Worm (Caenorhabditis elegans): ENCODE data around the gene C14A4.9.

Gene C14A4.9

ce11 chrII:10556550-10557205, 42.5 kb upstream of the C14A4.9 start:
- no peak for TF ChIP-seq ztf-11 (tag; optimal IDR thresholded peaks at IDR 0.05)
- TF ChIP-seq nhr-76 (tag; optimal IDR thresholded peaks at IDR 0.05), result no peak
- no peak for TF ChIP-seq ZK546.5 (tag; optimal IDR thresholded peaks at IDR 0.05)
- peak; percentile 69 for TF ChIP-seq pha-4 (tag; optimal IDR thresholded peaks at IDR 0.05)
- TF ChIP-seq snpc-4 (tag; optimal IDR thresholded peaks at IDR 0.05), result no peak
- no peak for TF ChIP-seq elt-3 (tag; optimal IDR thresholded peaks at IDR 0.05)
- TF ChIP-seq fos-1 (tag; optimal IDR thresholded peaks at IDR 0.05), result no peak
- no peak for TF ChIP-seq fkh-2 (tag; optimal IDR thresholded peaks at IDR 0.05)
- TF ChIP-seq ama-1 (optimal IDR thresholded peaks at IDR 0.05), result peak; percentile 90
- TF ChIP-seq nhr-23 (tag; optimal IDR thresholded peaks at IDR 0.05), result no peak
- peak; percentile 2 for TF ChIP-seq pqm-1 (tag; optimal IDR thresholded peaks at IDR 0.05)
- peak; percentile 34 for TF ChIP-seq nfya-1 (tag; optimal IDR thresholded peaks at IDR 0.05; ENCODE audit: insufficient read depth)
- no peak for TF ChIP-seq tbx-2 (tag; optimal IDR thresholded peaks at IDR 0.05)
- no peak for TF ChIP-seq skn-1 (tag; optimal IDR thresholded peaks at IDR 0.05)
- TF ChIP-seq ztf-4 (tag; optimal IDR thresholded peaks at IDR 0.05), result no peak
- no peak for TF ChIP-seq nhr-67 (tag; optimal IDR thresholded peaks at IDR 0.05)

ce11 chrII:10557206-10557574, 41.9 kb upstream of the C14A4.9 start:
- TF ChIP-seq pqm-1 (tag; optimal IDR thresholded peaks at IDR 0.05) (peak; percentile 51), nhr-67 (tag; optimal IDR thresholded peaks at IDR 0.05) (no peak), ama-1 (optimal IDR thresholded peaks at IDR 0.05) (no peak), mml-1 (tag; optimal IDR thresholded peaks at IDR 0.05) (no peak), nhr-76 (tag; optimal IDR thresholded peaks at IDR 0.05) (no peak), fkh-2 (tag; optimal IDR thresholded peaks at IDR 0.05) (no peak), nhr-23 (tag; optimal IDR thresholded peaks at IDR 0.05) (peak; percentile 54), fkh-10 (GFP tag; optimal IDR thresholded peaks at IDR 0.05) (no peak), elt-1 (tag; optimal IDR thresholded peaks at IDR 0.05) (peak; percentile 17), nhr-43 (tag; optimal IDR thresholded peaks at IDR 0.05; ENCODE audit: poor library complexity, severe bottlenecking) (peak; percentile 89), ceh-9 (tag; optimal IDR thresholded peaks at IDR 0.05) (no peak), nhr-25 (tag; optimal IDR thresholded peaks at IDR 0.05) (peak; percentile 93), nhr-28 (tag; optimal IDR thresholded peaks at IDR 0.05) (no peak), ztf-4 (tag; optimal IDR thresholded peaks at IDR 0.05) (peak; percentile 54), egl-27 (tag; optimal IDR thresholded peaks at IDR 0.05) (no peak), ztf-11 (tag; optimal IDR thresholded peaks at IDR 0.05) (no peak), nhr-12 (tag; optimal IDR thresholded peaks at IDR 0.05) (no peak), ceh-16 (tag; optimal IDR thresholded peaks at IDR 0.05) (no peak), hmg-11 (tag; optimal IDR thresholded peaks at IDR 0.05) (no peak), R02D3.7 (tag; optimal IDR thresholded peaks at IDR 0.05) (no peak), nhr-77 (tag; optimal IDR thresholded peaks at IDR 0.05) (no peak), tbx-2 (tag; optimal IDR thresholded peaks at IDR 0.05) (no peak), sea-2 (GFP tag; optimal IDR thresholded peaks at IDR 0.05) (no peak), unc-39 (tag; optimal IDR thresholded peaks at IDR 0.05) (no peak), daf-12 (tag; optimal IDR thresholded peaks at IDR 0.05) (no peak), ceh-82 (tag; optimal IDR thresholded peaks at IDR 0.05) (no peak), eor-1 (tag; optimal IDR thresholded peaks at IDR 0.05) (no peak), pha-4 (tag; optimal IDR thresholded peaks at IDR 0.05) (peak; percentile 61), zag-1 (tag; optimal IDR thresholded peaks at IDR 0.05) (no peak), ZK546.5 (tag; optimal IDR thresholded peaks at IDR 0.05) (no peak), jun-1 (tag; optimal IDR thresholded peaks at IDR 0.05) (peak; percentile 43), nhr-11 (tag; optimal IDR thresholded peaks at IDR 0.05) (no peak), egl-5 (tag; optimal IDR thresholded peaks at IDR 0.05) (no peak), unc-62 (GFP tag; optimal IDR thresholded peaks at IDR 0.05) (no peak), nfya-1 (tag; optimal IDR thresholded peaks at IDR 0.05; ENCODE audit: insufficient read depth) (no peak), snpc-4 (tag; optimal IDR thresholded peaks at IDR 0.05) (no peak), ceh-28 (tag; optimal IDR thresholded peaks at IDR 0.05) (no peak), lsy-12 (tag; optimal IDR thresholded peaks at IDR 0.05) (peak; percentile 30), nhr-237 (tag; optimal IDR thresholded peaks at IDR 0.05) (no peak), aly-2 (tag; optimal IDR thresholded peaks at IDR 0.05) (no peak), elt-2 (tag; optimal IDR thresholded peaks at IDR 0.05) (peak; percentile 85), elt-3 (tag; optimal IDR thresholded peaks at IDR 0.05) (peak in 1 of 3 experiments; percentile 49), lin-15B (tag; optimal IDR thresholded peaks at IDR 0.05) (no peak), skn-1 (tag; optimal IDR thresholded peaks at IDR 0.05) (no peak), fos-1 (tag; optimal IDR thresholded peaks at IDR 0.05) (no peak), mdl-1 (tag; optimal IDR thresholded peaks at IDR 0.05) (no peak), lin-39 (tag; optimal IDR thresholded peaks at IDR 0.05) (no peak)

Measured in whole organism, L3 larva.